Worm (Caenorhabditis elegans) whole organism, late embryonic: ENCODE results near the gene C50F4.10.

Experiments used
- C08G9.2 ChIP-seq: sonication (generic microtip); optimal IDR thresholded peaks from 2 replicates; lab custom pipeline; 2016; ENCODE audit warnings: mild to moderate bottlenecking, missing genetic modification characterization, moderate library complexity, missing compliant biosample characterization
- K02D7.2 ChIP-seq: sonication (generic microtip); optimal IDR thresholded peaks from 2 replicates; lab custom pipeline; 2017; ENCODE audit warnings: mild to moderate bottlenecking, missing genetic modification characterization, missing compliant biosample characterization
- K09A11.1 ChIP-seq: sonication (generic microtip); optimal IDR thresholded peaks from 2 replicates; lab custom pipeline; 2017; ENCODE audit warnings: antibody characterized with exemption, mild to moderate bottlenecking, missing genetic modification characterization, missing compliant biosample characterization; ENCODE audit not compliant: insufficient read depth
- T23F11.4 ChIP-seq: fragments of 200-800 bp; sonication (Bioruptor generic); optimal IDR thresholded peaks from 2 replicates; lab custom pipeline; 2018; ENCODE audit warnings: mild to moderate bottlenecking, missing genetic modification characterization, missing compliant biosample characterization
- ahr-1 ChIP-seq: sonication (generic microtip); optimal IDR thresholded peaks from 2 replicates; lab custom pipeline; 2016; ENCODE audit warnings: missing genetic modification characterization, missing compliant biosample characterization
- ceh-2 ChIP-seq: sonication (generic microtip); optimal IDR thresholded peaks from 2 replicates; lab custom pipeline; 2016; ENCODE audit warnings: missing genotype, missing genetic modification characterization, missing compliant biosample characterization
- ceh-22 ChIP-seq: sonication (generic microtip); optimal IDR thresholded peaks from 2 replicates; lab custom pipeline; 2017; ENCODE audit warnings: missing biosample characterization, missing genetic modification characterization
- ceh-30 ChIP-seq: fragments of 150-350 bp; optimal IDR thresholded peaks from 2 replicates; lab custom pipeline; 2014; ENCODE audit warnings: missing biosample characterization, missing genetic modification characterization
- ceh-31 ChIP-seq: sonication (generic microtip); optimal IDR thresholded peaks from 2 replicates; lab custom pipeline; 2016; ENCODE audit warnings: missing genetic modification characterization, missing compliant biosample characterization
- ceh-34 ChIP-seq: sonication (generic microtip); optimal IDR thresholded peaks from 2 replicates; lab custom pipeline; 2016; ENCODE audit warnings: mild to moderate bottlenecking, missing genetic modification characterization, missing compliant biosample characterization
- ceh-45 ChIP-seq: fragments of 200-800 bp; sonication (Bioruptor generic); IDR thresholded peaks from 2 replicates; pipeline ENCODE4 v1.3.6; 2022; ENCODE audit warnings: missing genetic modification reagents, missing genetic modification characterization, missing compliant biosample characterization
- ceh-9 ChIP-seq: sonication (generic microtip); optimal IDR thresholded peaks from 2 replicates; lab custom pipeline; 2016; ENCODE audit warnings: mild to moderate bottlenecking, missing genetic modification characterization, inconsistent platforms, missing compliant biosample characterization
- dmd-4 ChIP-seq: sonication (generic microtip); optimal IDR thresholded peaks from 2 replicates; lab custom pipeline; 2016; ENCODE audit warnings: borderline replicate concordance, missing genetic modification characterization, missing compliant biosample characterization
- ets-4 ChIP-seq: sonication (generic microtip); optimal IDR thresholded peaks from 2 replicates; lab custom pipeline; 2016; ENCODE audit warnings: missing genetic modification characterization, missing compliant biosample characterization
- eyg-1 ChIP-seq: sonication (generic microtip); optimal IDR thresholded peaks from 2 replicates; lab custom pipeline; 2016; ENCODE audit warnings: missing genotype, missing genetic modification characterization, missing compliant biosample characterization
- fax-1 ChIP-seq: sonication (generic microtip); optimal IDR thresholded peaks from 2 replicates; lab custom pipeline; 2016; ENCODE audit warnings: missing genotype, missing genetic modification characterization, missing compliant biosample characterization
- fkh-10 ChIP-seq: fragments of 150-350 bp; optimal IDR thresholded peaks from 2 replicates; lab custom pipeline; 2014; ENCODE audit warnings: missing biosample characterization, missing genetic modification reagents, missing genetic modification characterization
- fkh-6 ChIP-seq: sonication (generic microtip); optimal IDR thresholded peaks from 2 replicates; lab custom pipeline; 2016; ENCODE audit warnings: missing genetic modification characterization, missing compliant biosample characterization
- hlh-13 ChIP-seq: fragments of 200-800 bp; sonication (Bioruptor generic); optimal IDR thresholded peaks from 2 replicates; lab custom pipeline; 2018; ENCODE audit warnings: mild to moderate bottlenecking, missing genetic modification characterization, missing compliant biosample characterization
- hlh-30 ChIP-seq: sonication (generic microtip); optimal IDR thresholded peaks from 2 replicates; lab custom pipeline; 2017; ENCODE audit warnings: antibody characterized with exemption, missing genetic modification characterization, missing compliant biosample characterization; ENCODE audit not compliant: insufficient read depth
- hlh-8 ChIP-seq: sonication (generic microtip); optimal IDR thresholded peaks from 2 replicates; lab custom pipeline; 2016; ENCODE audit warnings: missing genotype, missing genetic modification characterization, missing compliant biosample characterization
- lin-11 ChIP-seq: fragments of 200-800 bp; sonication (Bioruptor generic); optimal IDR thresholded peaks from 2 replicates; lab custom pipeline; 2018; ENCODE audit warnings: mild to moderate bottlenecking, missing genetic modification characterization, missing compliant biosample characterization
- madf-2 ChIP-seq: sonication (generic microtip); optimal IDR thresholded peaks from 2 replicates; lab custom pipeline; 2017; ENCODE audit warnings: missing genetic modification characterization, missing compliant biosample characterization
- mec-3 ChIP-seq: sonication (generic microtip); optimal IDR thresholded peaks from 2 replicates; lab custom pipeline; 2016; ENCODE audit warnings: borderline replicate concordance, missing genetic modification characterization, missing compliant biosample characterization
- nhr-232 ChIP-seq: sonication (generic microtip); optimal IDR thresholded peaks from 2 replicates; lab custom pipeline; 2016; ENCODE audit warnings: missing genetic modification characterization, missing compliant biosample characterization
- pag-3 ChIP-seq: sonication (generic microtip); optimal IDR thresholded peaks from 2 replicates; lab custom pipeline; 2016; ENCODE audit warnings: missing compliant biosample characterization, missing genetic modification characterization, borderline replicate concordance
- pat-9 ChIP-seq: fragments of 200-800 bp; sonication (Bioruptor generic); optimal IDR thresholded peaks from 2 replicates; lab custom pipeline; 2018; ENCODE audit warnings: mild to moderate bottlenecking, missing genetic modification characterization, moderate library complexity, missing compliant biosample characterization
- pha-2 ChIP-seq: sonication (generic microtip); optimal IDR thresholded peaks from 2 replicates; lab custom pipeline; 2017; ENCODE audit warnings: mild to moderate bottlenecking, missing genetic modification characterization, missing compliant biosample characterization
- pqm-1 ChIP-seq: sonication (generic microtip); optimal IDR thresholded peaks from 2 replicates; lab custom pipeline; 2016; ENCODE audit warnings: missing genetic modification characterization, missing compliant biosample characterization
- pros-1 ChIP-seq: fragments of 150-350 bp; optimal IDR thresholded peaks from 2 replicates; lab custom pipeline; 2014; ENCODE audit warnings: missing biosample characterization, missing genetic modification reagents, missing genetic modification characterization
- ref-2 ChIP-seq: sonication (generic microtip); optimal IDR thresholded peaks from 2 replicates; lab custom pipeline; 2016; ENCODE audit warnings: missing genetic modification characterization, missing compliant biosample characterization
- syd-9 ChIP-seq: sonication (generic microtip); optimal IDR thresholded peaks from 2 replicates; lab custom pipeline; 2016; ENCODE audit warnings: mild to moderate bottlenecking, missing genetic modification characterization, moderate library complexity, missing compliant biosample characterization
- tbx-2 ChIP-seq: sonication (generic microtip); optimal IDR thresholded peaks from 2 replicates; lab custom pipeline; 2016; ENCODE audit warnings: missing genetic modification characterization, missing compliant biosample characterization
- tbx-7 ChIP-seq: sonication (generic microtip); optimal IDR thresholded peaks from 2 replicates; lab custom pipeline; 2016; ENCODE audit warnings: missing genotype, missing genetic modification characterization, missing compliant biosample characterization
- unc-3 ChIP-seq, 2 experiments: fragments of 200-800 bp in 1 of 2; sonication (Bioruptor generic) in 1 of 2; sonication (generic microtip) in 1 of 2; conservative IDR thresholded peaks in 1 of 2; optimal IDR thresholded peaks in 1 of 2; 2 replicates each; pipeline versions ENCODE4 v1.3.6 to Lab custom; 2016 to 2022; ENCODE audit warnings: missing compliant biosample characterization in 2 of 2, missing genetic modification characterization in 2 of 2, missing genetic modification reagents in 1 of 2
- unc-86 ChIP-seq: sonication (generic microtip); optimal IDR thresholded peaks from 2 replicates; lab custom pipeline; 2016; ENCODE audit warnings: missing genetic modification characterization, missing compliant biosample characterization
- zip-5 ChIP-seq: sonication (generic microtip); optimal IDR thresholded peaks from 2 replicates; lab custom pipeline; 2016; ENCODE audit warnings: missing genetic modification characterization, missing compliant biosample characterization
- ztf-16 ChIP-seq: sonication (generic microtip); optimal IDR thresholded peaks from 2 replicates; lab custom pipeline; 2017; ENCODE audit warnings: missing genetic modification characterization, missing compliant biosample characterization

Gene C50F4.10

DNA sequence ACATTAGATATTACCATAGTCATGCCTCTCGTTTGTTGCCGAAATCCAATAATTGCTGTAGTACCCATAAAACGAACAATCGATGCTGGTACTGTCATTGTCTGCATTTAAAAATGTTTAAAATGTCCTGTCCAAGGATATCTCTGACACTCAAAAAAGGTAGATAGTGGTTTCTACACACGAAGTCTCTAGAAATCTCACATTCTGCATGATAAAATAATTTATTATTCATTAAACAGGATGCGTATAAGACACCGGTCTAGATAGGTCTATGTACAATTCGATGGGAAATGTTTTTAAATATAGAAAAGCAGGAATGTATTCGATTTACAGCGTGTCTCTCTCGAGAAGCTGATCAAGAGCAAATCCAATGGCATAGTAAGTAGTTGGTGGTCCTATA lies 8.3 kb upstream of the C50F4.10 start, which contains the start of gene C50F4.12:
Gene C50F4.12 (minus strand): TSS at position 101 of the 400 bp plus-strand sequence.
- TF ChIP-seq nhr-232 (tag; lab: Kevin White, UChicago) (no peak), syd-9 (no peak), hlh-30 (tag; lab: Kevin White, UChicago) (no peak), fax-1 (no peak), pag-3 (tag; lab: Kevin White, UChicago) (no peak)

DNA sequence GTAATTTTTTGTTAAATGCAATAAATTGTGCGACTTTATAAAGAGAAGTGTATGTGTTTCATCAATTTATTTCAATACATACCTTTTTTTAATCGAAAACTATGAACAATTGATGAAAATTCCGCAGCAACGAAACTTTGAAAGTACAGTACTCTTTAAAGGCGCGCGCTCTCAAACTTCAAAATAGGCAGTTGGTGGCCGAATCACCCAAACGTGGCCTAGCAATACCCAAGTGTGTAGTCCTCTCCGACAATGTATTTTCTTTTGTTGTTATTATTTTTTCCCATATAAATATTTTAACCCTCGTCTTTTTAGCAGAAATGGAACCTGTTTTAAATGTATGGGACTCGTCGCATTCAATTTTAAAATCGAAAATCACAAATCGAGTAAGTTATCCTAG lies 5.1 kb upstream of the C50F4.10 start, which contains the start of gene C50F4.4:
Gene C50F4.4 (plus strand): TSS at position 267 of the 400 bp plus-strand sequence.
- TF ChIP-seq syd-9 (no peak), dmd-4 (tag; lab: Kevin White, UChicago) (no peak), K09A11.1 (tag; lab: Kevin White, UChicago) (no peak), fkh-10 (no peak), tbx-2 (tag; lab: Kevin White, UChicago) (peak; percentile 51), hlh-8 (peak; percentile 22), ceh-2 (tag; lab: Kevin White, UChicago) (peak; percentile 46), C08G9.2 (peak; percentile 73), tbx-7 (tag; lab: Kevin White, UChicago) (peak; percentile 23), ceh-30 (tag; lab: Kevin White, UChicago) (no peak), unc-86 (tag; lab: Kevin White, UChicago) (no peak), T23F11.4 (GFP tag; lab: Kevin White, UChicago) (no peak), madf-2 (no peak), ceh-9 (tag; lab: Kevin White, UChicago) (no peak), fkh-6 (tag; lab: Kevin White, UChicago) (no peak), ref-2 (tag; lab: Kevin White, UChicago) (no peak), hlh-30 (tag; lab: Kevin White, UChicago) (no peak), unc-3 (GFP tag; conservative IDR thresholded peaks at IDR 0.05; lab: Robert Waterston, UW) (no peak), unc-3 (tag; optimal IDR thresholded peaks at IDR 0.05; lab: Kevin White, UChicago) (no peak), pqm-1 (tag; lab: Kevin White, UChicago) (no peak), ahr-1 (tag; lab: Kevin White, UChicago) (no peak), ets-4 (tag; lab: Kevin White, UChicago) (peak; percentile 47), ceh-31 (tag; lab: Kevin White, UChicago) (peak; percentile 56), pha-2 (tag; lab: Kevin White, UChicago) (no peak), ceh-22 (tag; lab: Kevin White, UChicago) (no peak)

DNA sequence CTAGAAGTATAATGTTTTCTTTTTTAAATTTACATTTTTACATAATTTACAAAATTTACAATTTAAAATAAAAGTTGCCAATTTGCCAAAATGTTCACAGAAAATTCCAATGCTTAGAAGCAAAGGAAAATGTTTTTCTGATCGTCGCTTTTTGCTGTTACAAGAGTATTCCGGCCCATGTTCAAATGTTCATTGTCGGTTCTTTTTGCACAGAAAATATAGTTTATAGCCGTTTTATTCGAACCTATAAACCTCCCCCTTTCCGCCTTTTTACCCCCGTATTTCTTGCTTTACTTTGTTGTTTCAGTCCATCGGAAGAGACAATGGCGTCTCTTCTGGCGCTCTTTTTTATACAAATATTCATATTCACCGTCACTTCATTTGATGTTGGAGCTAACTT lies 3.2 kb upstream of the C50F4.10 start, which contains the start of gene tag-329:
Gene tag-329 (plus strand): TSS at position 301 of the 400 bp plus-strand sequence.
- no peak for TF ChIP-seq lin-11 (tag; lab: Kevin White, UChicago)
- no peak for TF ChIP-seq pros-1
- no peak for TF ChIP-seq ets-4 (tag; lab: Kevin White, UChicago)
- TF ChIP-seq ceh-34 (tag; lab: Kevin White, UChicago), result no peak
- no peak for TF ChIP-seq K02D7.2 (tag; lab: Kevin White, UChicago)
- no peak for TF ChIP-seq zip-5
- no peak for TF ChIP-seq mec-3 (tag; lab: Kevin White, UChicago)
- TF ChIP-seq, all 69 proteins: peak for 0

DNA sequence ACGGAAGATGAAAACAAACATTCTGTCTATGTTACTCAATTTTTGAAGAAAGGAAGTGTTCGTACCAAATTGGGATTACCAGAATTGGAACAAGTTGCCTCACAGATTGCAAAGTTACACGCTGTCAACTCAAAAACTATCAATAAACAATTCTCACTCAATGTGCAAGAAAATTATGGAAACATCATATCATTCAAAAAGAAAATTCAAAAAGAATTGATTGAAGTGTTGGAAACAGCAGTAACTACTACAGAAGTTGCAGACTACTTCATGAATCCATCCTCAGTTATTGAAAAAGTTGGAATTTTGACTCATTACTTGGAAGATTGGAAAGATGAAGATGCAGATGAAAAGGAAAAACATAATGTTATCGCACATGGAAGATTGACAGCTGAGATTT lies 3.4 kb downstream of the C50F4.10 start:
- no peak for TF ChIP-seq ceh-45 (GFP tag; lab: Robert Waterston, UW)
- no peak for TF ChIP-seq ztf-16 (tag; lab: Kevin White, UChicago)
- TF ChIP-seq unc-86 (tag; lab: Kevin White, UChicago), result no peak
- no peak for TF ChIP-seq ahr-1 (tag; lab: Kevin White, UChicago)
- TF ChIP-seq eyg-1 (tag; lab: Kevin White, UChicago), result no peak
- no peak for TF ChIP-seq ceh-22 (tag; lab: Kevin White, UChicago)
- no peak for TF ChIP-seq hlh-13 (GFP tag; lab: Kevin White, UChicago)
- TF ChIP-seq pat-9 (tag; lab: Kevin White, UChicago), result no peak
- TF ChIP-seq, all 69 proteins: peak for 0
